Worm (Caenorhabditis elegans) whole organism, L1 larva: Measurements from ENCODE around the gene F41B4.1.

ENCODE experiments used
- elt-2 ChIP-seq: sonication (generic microtip); optimal IDR thresholded peaks from 2 replicates; lab custom pipeline; 2016; ENCODE audit warnings: missing genetic modification characterization, mild to moderate bottlenecking, inconsistent platforms, missing compliant biosample characterization, missing genetic modification reagents
- elt-3 ChIP-seq, 6 experiments: fragments of 150-350 bp in 1 of 6; sonication (generic microtip); optimal IDR thresholded peaks; 2 replicates each; lab custom pipeline; 2017 to 2018; ENCODE audit warnings: missing biosample characterization in 6 of 6, missing genetic modification characterization in 6 of 6, inconsistent platforms in 1 of 6
- ets-5 ChIP-seq: fragments of 200-800 bp; sonication (Bioruptor generic); IDR thresholded peaks from 2 replicates; pipeline ENCODE4 v1.3.6; 2022; ENCODE audit warnings: missing genetic modification characterization, missing compliant biosample characterization
- fkh-10 ChIP-seq: sonication (generic microtip); optimal IDR thresholded peaks from 2 replicates; lab custom pipeline; 2017; ENCODE audit warnings: missing biosample characterization, missing genetic modification reagents, missing genetic modification characterization
- grh-1 ChIP-seq: fragments of 200-800 bp; sonication (Bioruptor generic); IDR thresholded peaks from 2 replicates; pipeline ENCODE4 v1.3.6; 2022; ENCODE audit warnings: missing genetic modification reagents, missing genetic modification characterization, missing compliant biosample characterization
- hlh-4 ChIP-seq: sonication (generic microtip); optimal IDR thresholded peaks from 2 replicates; lab custom pipeline; 2016; ENCODE audit warnings: mild to moderate bottlenecking, missing genetic modification characterization, missing compliant biosample characterization
- lin-39 ChIP-seq: fragments of 150-350 bp; optimal IDR thresholded peaks from 2 replicates; lab custom pipeline; 2014; ENCODE audit warnings: missing biosample characterization, missing genetic modification reagents, missing genetic modification characterization
- lir-3 ChIP-seq: sonication (generic microtip); optimal IDR thresholded peaks from 2 replicates; lab custom pipeline; 2016; ENCODE audit warnings: mild to moderate bottlenecking, missing genetic modification characterization, moderate library complexity, missing compliant biosample characterization; ENCODE audit not compliant: poor library complexity
- nhr-20 ChIP-seq: sonication (generic microtip); optimal IDR thresholded peaks from 2 replicates; lab custom pipeline; 2016; ENCODE audit warnings: mild to moderate bottlenecking, missing genetic modification characterization, missing compliant biosample characterization
- nhr-76 ChIP-seq: sonication (generic microtip); optimal IDR thresholded peaks from 2 replicates; lab custom pipeline; 2017; ENCODE audit warnings: missing biosample characterization, missing genetic modification characterization
- pqm-1 ChIP-seq: sonication (generic microtip); optimal IDR thresholded peaks from 3 replicates; lab custom pipeline; 2017; ENCODE audit warnings: missing biosample characterization, missing genetic modification characterization
- tbx-2 ChIP-seq: sonication (generic microtip); optimal IDR thresholded peaks from 2 replicates; lab custom pipeline; 2016; ENCODE audit warnings: missing genetic modification characterization, missing compliant biosample characterization
- unc-30 ChIP-seq: sonication (generic microtip); optimal IDR thresholded peaks from 2 replicates; lab custom pipeline; 2017; ENCODE audit warnings: missing biosample characterization, missing genetic modification characterization
- ztf-11 ChIP-seq, 2 experiments: sonication (generic microtip); optimal IDR thresholded peaks; 2 replicates each; lab custom pipeline; 2016 to 2017; ENCODE audit warnings: missing genetic modification characterization in 2 of 2, missing biosample characterization in 1 of 2, missing compliant biosample characterization in 1 of 2

DNA sequence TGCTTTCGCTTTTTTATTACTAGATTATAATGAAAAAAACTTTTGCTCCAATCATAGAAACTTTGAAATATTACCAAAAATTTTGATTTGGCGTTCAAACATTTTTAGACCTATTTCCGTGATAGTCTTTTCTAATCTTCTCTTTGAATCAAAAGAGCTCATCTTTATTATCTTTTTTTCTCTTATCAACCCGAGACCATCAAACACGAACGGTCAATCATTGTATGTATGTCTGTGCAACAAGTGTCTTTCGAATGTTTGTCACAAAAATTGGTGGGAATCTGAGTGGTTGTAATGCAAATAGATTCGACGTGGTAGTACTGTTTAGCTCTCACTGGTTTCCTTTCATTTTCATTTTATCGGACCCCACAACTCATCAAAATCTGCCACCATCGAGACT, 25.9 kb downstream of the F41B4.1 start, which contains the start of gene M03A8.3:
- TF ChIP-seq hlh-4 (no peak), nhr-20 (tag; lab: Kevin White, UChicago) (no peak), fkh-10 (GFP tag; lab: Kevin White, UChicago) (no peak), elt-2 (tag; lab: Kevin White, UChicago) (no peak), tbx-2 (tag; lab: Kevin White, UChicago) (no peak), nhr-76 (tag; lab: Kevin White, UChicago) (no peak), unc-30 (tag; lab: Kevin White, UChicago) (no peak), pqm-1 (no peak), ztf-11 (tag; optimal IDR thresholded peaks at IDR 0.05; lab: Kevin White, UChicago) (no peak), lir-3 (tag; lab: Kevin White, UChicago) (no peak), grh-1 (GFP tag; lab: Robert Waterston, UW) (no peak), elt-3 (tag; optimal IDR thresholded peaks at IDR 0.05; lab: Kevin White, UChicago) (no peak), ets-5 (GFP tag; lab: Robert Waterston, UW) (no peak), lin-39 (tag; lab: Kevin White, UChicago) (no peak)
